Fruit fly (Drosophila melanogaster) whole organism, wandering third instar larva: ENCODE measurements around the gene cysu.
"Not testable (repeated sequence)": the region's sequence is repeated elsewhere in the genome, so short reads cannot be mapped to it uniquely, and the experiment has no call there.

ENCODE experiments used
- Abd-B ChIP-seq: fragments of >200 bp; optimal IDR thresholded peaks from 2 replicates; lab custom pipeline; 2017; ENCODE audit warnings: missing biosample characterization, missing genetic modification characterization
- CG32264 ChIP-seq: fragments of 200-800 bp; sonication (Bioruptor generic); optimal IDR thresholded peaks from 2 replicates; lab custom pipeline; 2016; ENCODE audit warnings: missing biosample characterization, missing genetic modification characterization
- CG9705 ChIP-seq: fragments of 200-800 bp; sonication (Bioruptor generic); optimal IDR thresholded peaks from 2 replicates; lab custom pipeline; 2018; ENCODE audit warnings: missing biosample characterization, mild to moderate bottlenecking, missing genetic modification characterization
- CrebA ChIP-seq: fragments of 200-800 bp; sonication (Bioruptor generic); optimal IDR thresholded peaks from 2 replicates; lab custom pipeline; 2016; ENCODE audit warnings: missing biosample characterization, mild to moderate bottlenecking, missing genetic modification characterization, borderline replicate concordance
- Dfd ChIP-seq: fragments of >200 bp; optimal IDR thresholded peaks from 2 replicates; lab custom pipeline; 2017; ENCODE audit warnings: missing biosample characterization, missing genetic modification characterization
- Dif ChIP-seq: fragments of 200-275, 200-300 bp; sonication (Bioruptor generic); optimal IDR thresholded peaks from 2 replicates; lab custom pipeline; 2018; ENCODE audit warnings: missing biosample characterization, missing genetic modification characterization; ENCODE audit not compliant: partially characterized antibody
- HLH106 ChIP-seq: fragments of 200-800 bp; optimal IDR thresholded peaks from 3 replicates; lab custom pipeline; 2019; ENCODE audit warnings: missing biosample characterization, mild to moderate bottlenecking, missing genetic modification characterization, moderate library complexity
- Hr78 ChIP-seq: fragments of >200 bp; optimal IDR thresholded peaks from 2 replicates; lab custom pipeline; 2017; ENCODE audit warnings: missing biosample characterization, missing genetic modification characterization
- Hr83 ChIP-seq: fragments of 200-300 bp; sonication (Bioruptor generic); optimal IDR thresholded peaks from 2 replicates; lab custom pipeline; 2016; ENCODE audit warnings: missing biosample characterization, mild to moderate bottlenecking, missing genetic modification characterization, moderate library complexity; ENCODE audit not compliant: poor library complexity, severe bottlenecking
- Jra ChIP-seq: sonication (Bioruptor generic); optimal IDR thresholded peaks from 2 replicates; lab custom pipeline; 2016; ENCODE audit warnings: missing biosample characterization, missing genetic modification characterization
- Mio ChIP-seq: sonication (Bioruptor generic); optimal IDR thresholded peaks from 2 replicates; lab custom pipeline; 2016; ENCODE audit warnings: missing biosample characterization, missing genetic modification characterization
- Myc ChIP-seq: fragments of >200 bp; optimal IDR thresholded peaks from 2 replicates; lab custom pipeline; 2017
- OdsH ChIP-seq: fragments of 200-800 bp; sonication (Bioruptor generic); optimal IDR thresholded peaks from 2 replicates; lab custom pipeline; 2016; ENCODE audit warnings: missing biosample characterization, mild to moderate bottlenecking, missing genetic modification characterization
- Rel ChIP-seq, 2 experiments: fragments of 200-800 bp; sonication (Bioruptor generic) in 1 of 2; optimal IDR thresholded peaks; 2 replicates in 1 of 2; 3 replicates in 1 of 2; lab custom pipeline; 2016 to 2019; ENCODE audit warnings: mild to moderate bottlenecking in 2 of 2, missing biosample characterization in 2 of 2, missing genetic modification characterization in 2 of 2, moderate library complexity in 1 of 2
- Sp1 ChIP-seq: fragments of 200-800 bp; sonication (Bioruptor generic); optimal IDR thresholded peaks from 3 replicates; lab custom pipeline; 2019; ENCODE audit warnings: missing biosample characterization, mild to moderate bottlenecking, missing genetic modification characterization, moderate library complexity
- Vsx2 ChIP-seq: fragments of 200-300, 225-300 bp; sonication (Bioruptor generic); optimal IDR thresholded peaks from 2 replicates; lab custom pipeline; 2018; ENCODE audit warnings: missing biosample characterization, missing genetic modification characterization; ENCODE audit not compliant: partially characterized antibody
- brk ChIP-seq: fragments of 200-800 bp; sonication (Bioruptor generic); optimal IDR thresholded peaks from 2 replicates; lab custom pipeline; 2016; ENCODE audit warnings: missing biosample characterization, mild to moderate bottlenecking, missing genetic modification characterization
- dmrt93B ChIP-seq: fragments of 200-800 bp; sonication (Bioruptor generic); optimal IDR thresholded peaks from 2 replicates; lab custom pipeline; 2018; ENCODE audit warnings: missing biosample characterization, mild to moderate bottlenecking, missing genetic modification characterization
- dsf ChIP-seq: sonication (Bioruptor generic); optimal IDR thresholded peaks from 2 replicates; lab custom pipeline; 2016; ENCODE audit warnings: missing biosample characterization, missing genetic modification characterization, borderline replicate concordance
- ey ChIP-seq: fragments of 200-800 bp; sonication (Bioruptor generic); optimal IDR thresholded peaks from 2 replicates; lab custom pipeline; 2016; ENCODE audit warnings: missing biosample characterization, missing genetic modification characterization
- foxo ChIP-seq, 2 experiments: fragments of 200-800 bp; sonication (Bioruptor generic); optimal IDR thresholded peaks; 2 replicates in 1 of 2; 3 replicates in 1 of 2; lab custom pipeline; 2016 to 2017; ENCODE audit warnings: missing biosample characterization in 2 of 2, missing genetic modification characterization in 2 of 2
- fru ChIP-seq: fragments of 200-800 bp; sonication (Bioruptor generic); optimal IDR thresholded peaks from 3 replicates; lab custom pipeline; 2016; ENCODE audit warnings: missing biosample characterization, mild to moderate bottlenecking, missing genetic modification characterization
- h ChIP-seq: fragments of 200-800 bp; sonication (Bioruptor generic); optimal IDR thresholded peaks from 3 replicates; lab custom pipeline; 2016; ENCODE audit warnings: missing biosample characterization, mild to moderate bottlenecking, missing genetic modification characterization
- jim ChIP-seq: fragments of 175-275, 200-325 bp; sonication (Bioruptor generic); optimal IDR thresholded peaks from 2 replicates; lab custom pipeline; 2016; ENCODE audit warnings: missing biosample characterization, mild to moderate bottlenecking, missing genetic modification characterization
- lola ChIP-seq: fragments of >200 bp; optimal IDR thresholded peaks from 2 replicates; lab custom pipeline; 2017; ENCODE audit warnings: missing biosample characterization, missing genetic modification characterization
- pan ChIP-seq: fragments of >200 bp; optimal IDR thresholded peaks from 2 replicates; lab custom pipeline; 2017
- psq ChIP-seq: fragments of 200-800 bp; sonication (Bioruptor generic); optimal IDR thresholded peaks from 3 replicates; lab custom pipeline; 2017; ENCODE audit warnings: missing biosample characterization, mild to moderate bottlenecking, missing genetic modification characterization, moderate library complexity
- rgr ChIP-seq: fragments of 200-800 bp; sonication (Bioruptor generic); optimal IDR thresholded peaks from 3 replicates; lab custom pipeline; 2016; ENCODE audit warnings: missing biosample characterization, mild to moderate bottlenecking, missing genetic modification characterization
- sage ChIP-seq: fragments of 200-800 bp; sonication (Bioruptor generic); optimal IDR thresholded peaks from 2 replicates; lab custom pipeline; 2016; ENCODE audit warnings: missing biosample characterization, mild to moderate bottlenecking, missing genetic modification characterization
- sv ChIP-seq: fragments of 200-800 bp; sonication (Bioruptor generic); optimal IDR thresholded peaks from 3 replicates; lab custom pipeline; 2016; ENCODE audit warnings: missing biosample characterization, missing genetic modification characterization
- tai ChIP-seq: sonication (Bioruptor generic); optimal IDR thresholded peaks from 2 replicates; lab custom pipeline; 2016; ENCODE audit warnings: missing biosample characterization, missing genetic modification characterization
- woc ChIP-seq: sonication (Bioruptor generic); optimal IDR thresholded peaks from 2 replicates; lab custom pipeline; 2016; ENCODE audit warnings: missing biosample characterization, mild to moderate bottlenecking, missing genetic modification characterization

cysu gene

dm6 chr3R:17434330-17434729 lies 8.8 kb downstream of the cysu start, which contains the start of gene CG44090:
Gene CG44090 (minus strand): TSS chr3R:17434430.
- TF ChIP-seq Dfd (GFP tag; lab: Kevin White, UChicago) = no peak
- TF ChIP-seq OdsH (GFP tag; lab: Kevin White, UChicago) = no peak
- TF ChIP-seq Hr83 = no peak
- TF ChIP-seq dsf (GFP tag; lab: Kevin White, UChicago) = no peak
- TF ChIP-seq Rel (GFP tag; optimal IDR thresholded peaks at IDR 0.05; lab: Kevin White, UChicago) = no peak
- TF ChIP-seq Rel (tag; optimal IDR thresholded peaks at IDR 0.05; lab: Kevin White, UChicago) = no peak

DNA sequence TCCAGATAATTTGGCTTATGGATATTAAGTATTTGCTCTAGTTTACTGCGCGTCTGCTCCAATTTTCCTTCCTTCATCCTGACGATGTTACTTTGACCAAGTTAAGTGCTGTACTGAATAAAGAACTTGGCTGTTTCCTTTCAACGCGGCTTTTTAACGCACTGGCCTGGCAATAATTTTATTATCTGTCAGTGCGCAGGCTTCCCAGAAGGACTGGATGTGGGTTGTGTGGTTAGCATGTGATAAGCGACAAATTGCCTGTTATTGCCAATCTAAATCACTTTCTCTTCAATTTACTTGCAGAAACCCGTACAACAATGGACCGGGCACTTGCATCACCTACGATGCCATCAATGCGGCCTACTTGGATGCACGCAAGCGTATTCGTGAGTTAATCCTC lies 15.1 kb downstream of the cysu start, which contains the start of gene CG14331:
Gene CG14331 (minus strand): TSS at position 101 of the 400 bp plus-strand sequence.
- TF ChIP-seq HLH106 (tag; lab: Kevin White, UChicago) = no peak

dm6 chr3R:17447615-17448014 lies 22.0 kb downstream of the cysu start:
- TF ChIP-seq Abd-B (GFP tag; lab: Kevin White, UChicago) (no peak), dsf (GFP tag; lab: Kevin White, UChicago) (no peak), Sp1 (no peak), Dif (GFP tag; lab: Kevin White, UChicago) (no peak), sv (GFP tag; lab: Kevin White, UChicago) (no peak), rgr (GFP tag; lab: Kevin White, UChicago) (no peak)

DNA sequence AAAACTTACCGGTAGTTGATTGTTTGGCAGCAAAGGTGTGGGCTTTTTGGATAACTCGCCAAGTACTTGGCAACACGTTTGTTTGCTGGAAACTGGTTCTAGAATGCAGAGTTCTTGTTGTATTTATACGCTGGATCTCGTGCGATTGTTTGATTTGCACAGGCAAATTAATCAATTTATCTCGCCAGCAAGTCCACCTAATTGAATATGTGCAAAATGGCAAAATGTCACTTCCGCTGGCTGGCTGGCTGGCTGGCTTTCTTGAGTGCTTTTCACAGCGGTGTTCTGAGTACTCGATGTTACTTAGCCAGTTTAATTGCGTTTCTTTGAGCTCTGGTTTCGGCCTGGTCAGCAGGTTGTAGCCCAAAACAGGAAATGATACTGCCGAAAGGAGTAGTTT lies 23.2 kb downstream of the cysu start, which contains the start of gene Eh:
Gene Eh (minus strand): TSS at position 101 of the 400 bp plus-strand sequence.
- TF ChIP-seq CG32264 (GFP tag; lab: Kevin White, UChicago) = no peak
- TF ChIP-seq jim (GFP tag; lab: Kevin White, UChicago) = no peak
- TF ChIP-seq sage (GFP tag; lab: Kevin White, UChicago) = no peak
- no peak for TF ChIP-seq CrebA (GFP tag; lab: Kevin White, UChicago)
- no peak for TF ChIP-seq CG9705 (GFP tag; lab: Kevin White, UChicago)
- TF ChIP-seq Vsx2 (GFP tag; lab: Kevin White, UChicago) = no peak
- no peak for TF ChIP-seq Hr83
- TF ChIP-seq foxo (GFP tag; optimal IDR thresholded peaks at IDR 0.05; lab: Kevin White, UChicago) = no peak
- no peak for TF ChIP-seq Abd-B (GFP tag; lab: Kevin White, UChicago)
- no peak for TF ChIP-seq brk (GFP tag; lab: Kevin White, UChicago)
- TF ChIP-seq sv (GFP tag; lab: Kevin White, UChicago) = no peak
- TF ChIP-seq Myc (lab: Kevin White, UChicago) = no peak
- TF ChIP-seq h = no peak
- no peak for TF ChIP-seq lola (GFP tag; lab: Kevin White, UChicago)
- TF ChIP-seq ey (GFP tag; lab: Kevin White, UChicago) = no peak
- no peak for TF ChIP-seq woc (GFP tag; lab: Kevin White, UChicago)

dm6 chr3R:17449402-17449801 lies 23.8 kb downstream of the cysu start:
- no peak for TF ChIP-seq ey (GFP tag; lab: Kevin White, UChicago)
- TF ChIP-seq h = no peak
- peak; percentile 15 for TF ChIP-seq Myc (lab: Kevin White, UChicago)

DNA sequence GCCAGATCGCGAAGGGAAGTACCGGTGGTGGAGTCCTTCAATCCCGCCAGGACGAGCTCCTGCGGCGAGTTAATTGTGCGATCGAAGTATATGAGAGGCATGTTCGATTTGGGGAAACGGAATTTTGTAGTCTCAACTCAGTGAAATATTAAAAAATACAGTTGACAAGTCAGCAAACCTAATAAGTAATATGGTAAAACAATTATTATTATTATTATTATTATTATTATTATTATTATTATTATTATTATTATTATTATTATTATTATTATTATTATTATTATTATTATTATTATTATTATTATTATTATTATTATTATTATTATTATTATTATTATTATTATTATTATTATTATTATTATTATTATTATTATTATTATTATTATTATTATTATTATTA lies 31.1 kb downstream of the cysu start, which contains the start of gene CG14330:
Gene CG14330 (minus strand): TSS at position 101 of the 400 bp plus-strand sequence.
- not testable (repeated sequence) for TF ChIP-seq dsf, woc, Mio (GFP tag; lab: Kevin White, UChicago)

dm6 chr3R:17471007-17471406 lies 45.4 kb downstream of the cysu start:
- TF ChIP-seq tai (GFP tag; lab: Kevin White, UChicago) (no peak), HLH106 (tag; lab: Kevin White, UChicago) (no peak), sv (GFP tag; lab: Kevin White, UChicago) (no peak), Vsx2 (GFP tag; lab: Kevin White, UChicago) (no peak), ey (GFP tag; lab: Kevin White, UChicago) (no peak), Sp1 (no peak), fru (GFP tag; lab: Kevin White, UChicago) (no peak), OdsH (GFP tag; lab: Kevin White, UChicago) (no peak), dmrt93B (GFP tag; lab: Kevin White, UChicago) (no peak), lola (GFP tag; lab: Kevin White, UChicago) (no peak), psq (GFP tag; lab: Kevin White, UChicago) (no peak), dsf (GFP tag; lab: Kevin White, UChicago) (no peak), Dfd (GFP tag; lab: Kevin White, UChicago) (no peak), Hr78 (GFP tag; lab: Kevin White, UChicago) (no peak), CrebA (GFP tag; lab: Kevin White, UChicago) (no peak), pan (lab: Kevin White, UChicago) (no peak), Jra (GFP tag; lab: Kevin White, UChicago) (no peak)
- TF ChIP-seq, all 38 proteins: peak for 0
